Fruit fly (Drosophila melanogaster): ENCODE measurements around the gene CG15343.
A peak's percentile ranks its signal among the peaks of the same experiment; 100 is the strongest.

Gene CG15343

DNA sequence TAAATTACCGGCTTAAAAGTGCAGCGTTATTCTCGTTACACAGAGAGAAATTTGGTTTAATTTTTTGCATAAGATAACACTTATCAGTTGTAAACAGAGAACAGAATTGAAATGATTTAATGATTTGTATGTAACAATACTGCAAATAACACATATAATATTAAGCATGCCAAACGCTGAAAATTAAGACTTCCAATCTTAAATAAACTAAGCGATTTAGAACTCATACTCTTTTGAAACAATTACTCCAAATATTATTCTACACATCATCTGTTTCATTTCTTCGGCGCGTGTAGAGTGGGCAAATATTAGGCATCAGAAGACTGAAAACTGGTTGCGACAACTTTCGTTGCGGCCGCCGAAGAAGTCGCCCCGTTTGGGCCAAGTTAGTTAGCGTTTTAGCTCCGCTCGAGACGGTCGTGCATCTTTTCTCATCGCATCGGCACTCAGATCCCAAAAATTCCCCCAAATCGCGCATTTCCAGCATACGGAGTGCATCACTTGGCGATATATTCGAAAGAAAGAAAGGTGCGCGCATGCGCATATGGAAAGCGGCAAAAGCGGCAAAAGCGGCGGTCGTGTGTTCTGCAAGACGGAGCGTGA is 21.2 kb downstream of the CG15343 start, which contains the start of gene CG1632:
Gene CG1632, plus strand, starts transcription at position 387 of the 603 bp plus-strand sequence.
- no peak for TF ChIP-seq Clk (GFP tag; optimal IDR thresholded peaks at IDR 0.05)
- no peak for TF ChIP-seq tj (GFP tag; optimal IDR thresholded peaks at IDR 0.05)
- no peak for TF ChIP-seq cnc (optimal IDR thresholded peaks at IDR 0.05)
- TF ChIP-seq CG11617 (GFP tag; optimal IDR thresholded peaks at IDR 0.05) = no peak
- TF ChIP-seq CG7101 (tag; optimal IDR thresholded peaks at IDR 0.05) = no peak
- TF ChIP-seq CG5204 (GFP tag; optimal IDR thresholded peaks at IDR 0.05) = no peak
- no peak for TF ChIP-seq CG1620 (GFP tag; optimal IDR thresholded peaks at IDR 0.05)

dm6 chrX:8251268-8251996 is 22.2 kb downstream of the CG15343 start, which contains the start of gene ND-75:
TSS of gene ND-75 (minus strand) at chrX:8251687.
- TF ChIP-seq bab1 (GFP tag; optimal IDR thresholded peaks at IDR 0.05) = peak; percentile 35
- TF ChIP-seq CG12768 (GFP tag; optimal IDR thresholded peaks at IDR 0.05) = no peak

DNA sequence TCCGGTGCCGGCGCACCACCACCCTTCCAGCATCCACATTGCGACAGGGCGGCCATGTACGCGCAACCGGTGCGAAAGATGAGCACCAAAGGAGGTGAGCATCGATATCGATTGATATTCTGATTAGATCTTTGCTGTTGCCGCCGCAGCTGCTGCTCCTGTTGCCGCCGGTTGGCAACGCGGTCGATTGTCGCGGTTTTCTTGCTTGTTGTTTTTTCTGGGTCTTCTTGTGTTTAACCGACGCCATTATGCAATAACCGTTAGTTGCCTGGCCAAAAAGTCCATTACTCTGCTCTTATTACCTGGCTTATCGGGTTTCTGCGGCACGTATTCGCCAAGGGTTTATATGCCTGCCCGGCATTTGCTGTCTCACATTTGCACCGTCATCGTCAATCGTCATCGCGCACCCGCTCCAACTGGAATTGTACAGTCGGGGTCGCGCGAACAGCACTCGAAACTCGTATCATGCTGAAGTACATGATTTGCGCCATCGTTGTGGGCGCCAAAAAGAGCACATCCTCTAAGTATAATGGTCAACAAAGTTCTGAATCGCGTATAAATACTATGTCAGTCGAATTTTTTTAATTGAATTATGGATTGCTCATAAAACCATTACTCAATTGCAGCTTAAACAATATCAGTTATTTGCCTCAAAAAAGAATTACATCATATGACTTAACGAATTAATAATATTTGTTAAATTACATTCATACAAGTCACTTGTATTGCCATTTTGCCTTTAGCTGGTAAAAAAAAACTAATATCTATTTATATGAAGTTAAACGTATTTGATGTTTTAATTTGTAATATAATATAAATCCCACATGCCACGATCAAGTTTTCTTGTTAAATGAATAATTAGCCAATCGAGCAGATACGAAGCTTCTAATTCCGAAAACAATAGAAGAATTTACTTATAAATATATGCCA is 29.4 kb downstream of the CG15343 start, which contains the start of gene sni:
Gene sni, minus strand, starts transcription at position 51 of the 930 bp plus-strand sequence.
- TF ChIP-seq cic (GFP tag; optimal IDR thresholded peaks at IDR 0.05) = no peak
- TF ChIP-seq tj (GFP tag; optimal IDR thresholded peaks at IDR 0.05) = peak; percentile 76
- TF ChIP-seq CG33017 (tag; optimal IDR thresholded peaks at IDR 0.05) = peak; percentile 21
- TF ChIP-seq CG14711 (tag; optimal IDR thresholded peaks at IDR 0.05) = peak; percentile 32
- no peak for TF ChIP-seq pad (GFP tag; optimal IDR thresholded peaks at IDR 0.05)
- no peak for TF ChIP-seq Mnt (GFP tag; optimal IDR thresholded peaks at IDR 0.05)
- no peak for TF ChIP-seq bab1 (GFP tag; optimal IDR thresholded peaks at IDR 0.05)
- TF ChIP-seq CG7101 (tag; optimal IDR thresholded peaks at IDR 0.05) = peak; percentile 60
- TF ChIP-seq Clk (GFP tag; optimal IDR thresholded peaks at IDR 0.05) = no peak
- peak; percentile 39 for TF ChIP-seq CG11617 (GFP tag; optimal IDR thresholded peaks at IDR 0.05)
- TF ChIP-seq Hr96 (GFP tag; optimal IDR thresholded peaks at IDR 0.05) = no peak
- no peak for TF ChIP-seq CG7045 (GFP tag; optimal IDR thresholded peaks at IDR 0.05)
- no peak for TF ChIP-seq CG1620 (GFP tag; optimal IDR thresholded peaks at IDR 0.05)
- TF ChIP-seq CG5204 (GFP tag; optimal IDR thresholded peaks at IDR 0.05) = no peak
- peak; percentile 36 for TF ChIP-seq CG12768 (GFP tag; optimal IDR thresholded peaks at IDR 0.05)
- peak; percentile 28 for TF ChIP-seq ovo (GFP tag; optimal IDR thresholded peaks at IDR 0.05)
- peak; percentile 94 to 98 for TF ChIP-seq cnc (optimal IDR thresholded peaks at IDR 0.05)

DNA sequence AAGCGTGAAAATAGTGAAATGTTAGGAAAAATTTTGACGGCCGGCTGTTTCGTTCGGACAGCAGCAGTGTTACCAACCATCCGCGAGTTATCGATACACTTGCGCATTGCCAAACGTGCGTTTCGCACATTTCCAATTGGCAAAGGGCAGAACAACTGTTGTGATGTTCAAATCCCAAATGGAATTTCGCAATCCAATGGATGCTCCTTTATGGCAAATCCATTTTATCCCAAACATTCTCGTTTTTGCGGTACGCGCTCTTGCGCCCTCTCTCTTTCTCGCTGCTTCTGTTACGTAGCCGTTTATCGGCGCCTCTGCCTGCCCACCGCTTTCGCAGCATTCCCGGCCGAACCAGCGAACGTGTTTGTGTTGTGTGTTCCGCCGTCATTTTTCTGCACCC is 30.4 kb downstream of the CG15343 start:
- TF ChIP-seq CG14711 (tag; optimal IDR thresholded peaks at IDR 0.05) = peak; percentile 34
- TF ChIP-seq CG11617 (GFP tag; optimal IDR thresholded peaks at IDR 0.05) = no peak
- no peak for TF ChIP-seq CG7045 (GFP tag; optimal IDR thresholded peaks at IDR 0.05)
- TF ChIP-seq CG12768 (GFP tag; optimal IDR thresholded peaks at IDR 0.05) = peak; percentile 12
- TF ChIP-seq Mnt (GFP tag; optimal IDR thresholded peaks at IDR 0.05) = peak; percentile 64
- TF ChIP-seq Crg-1 (GFP tag; optimal IDR thresholded peaks at IDR 0.05) = peak; percentile 29

dm6 chrX:8242298-8242697 is 31.3 kb downstream of the CG15343 start, which contains the start of gene Trxr1:
TSS of gene Trxr1 (plus strand) at chrX:8242528.
- TF ChIP-seq CG7045 (GFP tag; optimal IDR thresholded peaks at IDR 0.05) = no peak
- peak; percentile 63 for TF ChIP-seq Mnt (GFP tag; optimal IDR thresholded peaks at IDR 0.05)
- peak; percentile 30 for TF ChIP-seq pad (GFP tag; optimal IDR thresholded peaks at IDR 0.05)
- TF ChIP-seq CG12768 (GFP tag; optimal IDR thresholded peaks at IDR 0.05) = no peak
- peak; percentile 46 for TF ChIP-seq tj (GFP tag; optimal IDR thresholded peaks at IDR 0.05)
- no peak for TF ChIP-seq Hr96 (GFP tag; optimal IDR thresholded peaks at IDR 0.05)
- TF ChIP-seq Crg-1 (GFP tag; optimal IDR thresholded peaks at IDR 0.05) = no peak
- TF ChIP-seq cic (GFP tag; optimal IDR thresholded peaks at IDR 0.05) = peak; percentile 4
- peak; percentile 20 for TF ChIP-seq CG33017 (tag; optimal IDR thresholded peaks at IDR 0.05)
- peak; percentile 19 for TF ChIP-seq CG14711 (tag; optimal IDR thresholded peaks at IDR 0.05)
- TF ChIP-seq bab1 (GFP tag; optimal IDR thresholded peaks at IDR 0.05) = peak; percentile 75
- peak; percentile 24 for TF ChIP-seq CG7101 (tag; optimal IDR thresholded peaks at IDR 0.05)
- peak; percentile 22 for TF ChIP-seq ovo (GFP tag; optimal IDR thresholded peaks at IDR 0.05)
- TF ChIP-seq CG11617 (GFP tag; optimal IDR thresholded peaks at IDR 0.05) = peak; percentile 47

dm6 chrX:8240431-8240830 is 33.2 kb downstream of the CG15343 start, which contains the start of gene CG2147:
TSS of gene CG2147 (plus strand) at chrX:8240684.
- TF ChIP-seq bab1 (GFP tag; optimal IDR thresholded peaks at IDR 0.05) = peak; percentile 51
- TF ChIP-seq Hr96 (GFP tag; optimal IDR thresholded peaks at IDR 0.05) = no peak
- TF ChIP-seq Crg-1 (GFP tag; optimal IDR thresholded peaks at IDR 0.05) = no peak
